Worm (Caenorhabditis elegans) whole organism, L4 larva: ENCODE measurements around the gene let-721.

Source experiments
- ama-1 ChIP-seq: fragments of 150-350 bp; optimal IDR thresholded peaks from 2 replicates; lab custom pipeline; 2014; ENCODE audit warnings: inconsistent platforms, mixed read lengths
- egl-27 ChIP-seq: sonication (generic microtip); optimal IDR thresholded peaks from 3 replicates; lab custom pipeline; 2017; ENCODE audit warnings: missing biosample characterization, missing genetic modification reagents, missing genetic modification characterization
- fkh-10 ChIP-seq: fragments of 150-350 bp; optimal IDR thresholded peaks from 2 replicates; lab custom pipeline; 2014; ENCODE audit warnings: missing biosample characterization, missing genetic modification reagents, missing genetic modification characterization
- mep-1 ChIP-seq: fragments of 150-350 bp; sonication (generic microtip); optimal IDR thresholded peaks from 3 replicates; lab custom pipeline; 2014; ENCODE audit warnings: missing biosample characterization, missing genetic modification characterization
- mes-2 ChIP-seq: sonication (generic microtip); optimal IDR thresholded peaks from 2 replicates; lab custom pipeline; 2016; ENCODE audit warnings: missing genotype, mild to moderate bottlenecking, missing genetic modification characterization, missing compliant biosample characterization; ENCODE audit not compliant: poor library complexity, severe bottlenecking
- nhr-10 ChIP-seq: fragments of 150-350 bp; optimal IDR thresholded peaks from 2 replicates; lab custom pipeline; 2014; ENCODE audit warnings: missing biosample characterization, missing genetic modification characterization
- nhr-6 ChIP-seq: fragments of 150-350 bp; optimal IDR thresholded peaks from 2 replicates; lab custom pipeline; 2014; ENCODE audit warnings: missing biosample characterization, missing genetic modification characterization
- zag-1 ChIP-seq: fragments of 150-350 bp; optimal IDR thresholded peaks from 2 replicates; lab custom pipeline; 2014; ENCODE audit warnings: missing biosample characterization, missing genetic modification characterization

- no peak for TF ChIP-seq mes-2 (tag; lab: Kevin White, UChicago)
- TF ChIP-seq nhr-10 (tag; lab: Kevin White, UChicago) = no peak
- no peak for TF ChIP-seq egl-27
- no peak for TF ChIP-seq fkh-10 (GFP tag; lab: Kevin White, UChicago)
- TF ChIP-seq mep-1 (tag; lab: Kevin White, UChicago) = no peak
- no peak for TF ChIP-seq ama-1 (lab: Kevin White, UChicago)
- TF ChIP-seq nhr-6 (tag; lab: Kevin White, UChicago) = no peak
- no peak for TF ChIP-seq zag-1 (tag; lab: Kevin White, UChicago)
These were observed 29.7 kb upstream of the let-721 start for ce11 chrIII:6476380-6476779.
